Worm (Caenorhabditis elegans) whole organism, L1 larva: ENCODE results near the gene F26F4.9.

ENCODE experiments used
- C04F5.9 ChIP-seq: sonication (generic microtip); optimal IDR thresholded peaks from 2 replicates; lab custom pipeline; 2016; ENCODE audit warnings: missing genetic modification characterization, missing compliant biosample characterization
- C34B4.2 ChIP-seq: sonication (generic microtip); optimal IDR thresholded peaks from 2 replicates; lab custom pipeline; 2017; ENCODE audit warnings: mild to moderate bottlenecking, missing genetic modification characterization, missing compliant biosample characterization
- Y116A8C.19 ChIP-seq: sonication (generic microtip); optimal IDR thresholded peaks from 2 replicates; lab custom pipeline; 2016; ENCODE audit warnings: missing compliant biosample characterization, missing genetic modification characterization, borderline replicate concordance
- aly-2 ChIP-seq: fragments of 150-350 bp; optimal IDR thresholded peaks from 2 replicates; lab custom pipeline; 2014; ENCODE audit warnings: missing biosample characterization, missing genetic modification characterization
- ama-1 ChIP-seq: fragments of 150-350 bp; optimal IDR thresholded peaks from 2 replicates; lab custom pipeline; 2014
- ceh-82 ChIP-seq, 3 experiments: fragments of 150-350 bp in 1 of 3; sonication (generic microtip) in 2 of 3; optimal IDR thresholded peaks; 2 replicates each; lab custom pipeline; 2014 to 2017; ENCODE audit warnings: missing biosample characterization in 3 of 3, missing genetic modification characterization in 3 of 3
- dsc-1 ChIP-seq: sonication (generic microtip); optimal IDR thresholded peaks from 2 replicates; lab custom pipeline; 2016; ENCODE audit warnings: mild to moderate bottlenecking, missing genetic modification characterization, missing compliant biosample characterization
- efl-1 ChIP-seq, 4 experiments: fragments of 150-350 bp; optimal IDR thresholded peaks in 3 of 4; peaks in 1 of 4; 1 replicate in 1 of 4; 2 replicates in 3 of 4; lab custom pipeline; 2014; ENCODE audit warnings: missing biosample characterization in 2 of 4, missing genetic modification characterization in 2 of 4, missing genetic modification reagents in 2 of 4
- fkh-10 ChIP-seq: sonication (generic microtip); optimal IDR thresholded peaks from 2 replicates; lab custom pipeline; 2017; ENCODE audit warnings: missing biosample characterization, missing genetic modification reagents, missing genetic modification characterization
- fkh-4 ChIP-seq: sonication (generic microtip); optimal IDR thresholded peaks from 2 replicates; lab custom pipeline; 2016; ENCODE audit warnings: missing compliant biosample characterization, missing genetic modification characterization, borderline replicate concordance
- hpl-2 ChIP-seq: fragments of 150-350 bp; optimal IDR thresholded peaks from 2 replicates; lab custom pipeline; 2014; ENCODE audit warnings: missing biosample characterization, missing genetic modification reagents, missing genetic modification characterization
- irx-1 ChIP-seq: sonication (generic microtip); optimal IDR thresholded peaks from 2 replicates; lab custom pipeline; 2016; ENCODE audit warnings: missing genetic modification characterization, missing compliant biosample characterization
- lin-14 ChIP-seq: fragments of 200-800 bp; sonication (Bioruptor generic); optimal IDR thresholded peaks from 2 replicates; lab custom pipeline; 2018; ENCODE audit warnings: mild to moderate bottlenecking, missing genetic modification characterization, moderate library complexity, missing compliant biosample characterization
- lin-35 ChIP-seq, 2 experiments: fragments of 150-350 bp; optimal IDR thresholded peaks; 2 replicates each; lab custom pipeline; 2014; ENCODE audit warnings: missing biosample characterization in 2 of 2, missing genetic modification characterization in 2 of 2, missing genetic modification reagents in 2 of 2
- lir-3 ChIP-seq: sonication (generic microtip); optimal IDR thresholded peaks from 2 replicates; lab custom pipeline; 2016; ENCODE audit warnings: mild to moderate bottlenecking, missing genetic modification characterization, moderate library complexity, missing compliant biosample characterization; ENCODE audit not compliant: poor library complexity
- mab-9 ChIP-seq: fragments of 200-800 bp; sonication (Bioruptor generic); IDR thresholded peaks from 2 replicates; pipeline ENCODE4 v1.3.6; 2022; ENCODE audit warnings: missing genetic modification reagents, missing genetic modification characterization, missing compliant biosample characterization
- mdl-1 ChIP-seq, 2 experiments: fragments of 150-350 bp; optimal IDR thresholded peaks; 2 replicates each; lab custom pipeline; 2014 to 2017; ENCODE audit warnings: missing biosample characterization in 2 of 2, missing genetic modification characterization in 2 of 2, inconsistent platforms in 1 of 2
- mep-1 ChIP-seq: fragments of 150-350 bp; optimal IDR thresholded peaks from 2 replicates; lab custom pipeline; 2014; ENCODE audit warnings: missing biosample characterization, missing genetic modification characterization
- nhr-12 ChIP-seq: sonication (generic microtip); optimal IDR thresholded peaks from 2 replicates; lab custom pipeline; 2017; ENCODE audit warnings: missing biosample characterization, missing genetic modification characterization
- nhr-19 ChIP-seq: fragments of 200-800 bp; sonication (Bioruptor generic); conservative IDR thresholded peaks from 2 replicates; pipeline ENCODE4 v1.3.6; 2022; ENCODE audit warnings: missing genetic modification characterization, missing compliant biosample characterization
- nhr-76 ChIP-seq: sonication (generic microtip); optimal IDR thresholded peaks from 2 replicates; lab custom pipeline; 2017; ENCODE audit warnings: missing biosample characterization, missing genetic modification characterization
- pag-3 ChIP-seq: sonication (generic microtip); optimal IDR thresholded peaks from 2 replicates; lab custom pipeline; 2017; ENCODE audit warnings: missing genetic modification characterization, mild to moderate bottlenecking, missing compliant biosample characterization, antibody characterized with exemption, borderline replicate concordance; ENCODE audit not compliant: insufficient read depth
- pqm-1 ChIP-seq: sonication (generic microtip); optimal IDR thresholded peaks from 3 replicates; lab custom pipeline; 2017; ENCODE audit warnings: missing biosample characterization, missing genetic modification characterization
- sox-4 ChIP-seq: sonication (generic microtip); optimal IDR thresholded peaks from 2 replicates; lab custom pipeline; 2016; ENCODE audit warnings: missing genetic modification characterization, missing compliant biosample characterization
- sup-37 ChIP-seq: fragments of 200-800 bp; sonication (Bioruptor generic); optimal IDR thresholded peaks from 2 replicates; lab custom pipeline; 2018; ENCODE audit warnings: mild to moderate bottlenecking, missing genetic modification characterization, missing compliant biosample characterization
- tbx-2 ChIP-seq: sonication (generic microtip); optimal IDR thresholded peaks from 2 replicates; lab custom pipeline; 2016; ENCODE audit warnings: missing genetic modification characterization, missing compliant biosample characterization
- tlp-1 ChIP-seq: fragments of 150-350 bp; optimal IDR thresholded peaks from 2 replicates; lab custom pipeline; 2014; ENCODE audit warnings: missing biosample characterization, missing genetic modification characterization
- unc-86 ChIP-seq: sonication (generic microtip); optimal IDR thresholded peaks from 2 replicates; lab custom pipeline; 2016; ENCODE audit warnings: missing genetic modification characterization, missing compliant biosample characterization
- unc-98 ChIP-seq: fragments of 200-800 bp; sonication (Bioruptor generic); IDR thresholded peaks from 2 replicates; pipeline ENCODE4 v1.3.6; 2022; ENCODE audit warnings: missing genetic modification characterization, missing compliant biosample characterization
- vab-15 ChIP-seq: sonication (generic microtip); optimal IDR thresholded peaks from 2 replicates; lab custom pipeline; 2017; ENCODE audit warnings: missing genotype, mild to moderate bottlenecking, missing genetic modification characterization, missing compliant biosample characterization
- zip-4 ChIP-seq: fragments of 200-800 bp; sonication (Bioruptor generic); optimal IDR thresholded peaks from 2 replicates; lab custom pipeline; 2018; ENCODE audit warnings: mild to moderate bottlenecking, missing genetic modification characterization, moderate library complexity, missing compliant biosample characterization

The F26F4.9 gene

DNA sequence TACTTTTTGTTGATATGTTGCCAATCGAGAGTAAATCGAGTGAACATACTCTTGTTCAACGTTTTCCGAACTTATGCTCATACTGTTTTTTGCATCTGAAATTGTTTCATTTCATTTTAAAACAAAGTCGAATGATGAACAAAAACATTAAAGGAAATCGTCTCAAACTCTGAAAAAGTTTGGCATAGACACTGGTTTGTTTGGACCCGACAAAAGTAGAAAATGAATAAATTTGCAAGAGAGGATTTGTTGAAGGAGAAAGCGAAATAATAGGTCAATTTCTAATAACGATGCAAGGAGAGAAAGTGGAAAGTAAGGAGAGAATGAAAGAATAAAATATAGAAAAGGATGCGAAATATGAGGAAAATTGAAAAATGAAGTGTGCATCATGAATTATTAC lies 37.6 kb downstream of the F26F4.9 start, which contains the start of gene C35D10.12:
Gene C35D10.12, minus strand, starts transcription at position 101 of the 400 bp plus-strand sequence.
- TF ChIP-seq efl-1 (optimal IDR thresholded peaks at IDR 0.05; lab: Kevin White, UChicago) (no peak), efl-1 (GFP tag; optimal IDR thresholded peaks at IDR 0.05 in 1 of 2; lab: Kevin White, UChicago) (peak in 1 of 2 experiments; percentile 31), dsc-1 (tag; lab: Kevin White, UChicago) (no peak)

DNA sequence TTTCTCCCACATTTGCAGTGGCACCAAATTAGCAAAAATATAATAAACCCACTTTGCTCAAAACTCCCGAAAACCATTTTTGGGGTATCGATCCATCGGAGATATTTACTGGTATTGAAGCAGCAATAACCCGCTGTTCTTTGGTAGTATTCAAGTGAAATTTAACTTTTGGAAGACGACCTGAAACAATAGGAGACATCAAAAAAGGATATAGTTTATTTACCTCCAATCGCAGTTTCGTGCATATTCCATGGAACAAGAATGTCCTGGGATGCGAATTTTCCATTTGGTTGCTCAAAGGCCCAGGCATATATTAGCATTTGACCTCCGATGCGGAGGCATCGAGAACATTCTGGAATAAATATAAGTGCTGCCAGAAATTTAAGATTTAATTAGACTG lies 38.9 kb downstream of the F26F4.9 start:
- no peak for TF ChIP-seq lin-35 (GFP tag; optimal IDR thresholded peaks at IDR 0.05; lab: Kevin White, UChicago)
- TF ChIP-seq nhr-19 (GFP tag; lab: Robert Waterston, UW), result no peak
- TF ChIP-seq unc-86 (tag; lab: Kevin White, UChicago), result no peak
- no peak for TF ChIP-seq irx-1
- no peak for TF ChIP-seq C04F5.9 (tag; lab: Kevin White, UChicago)

DNA sequence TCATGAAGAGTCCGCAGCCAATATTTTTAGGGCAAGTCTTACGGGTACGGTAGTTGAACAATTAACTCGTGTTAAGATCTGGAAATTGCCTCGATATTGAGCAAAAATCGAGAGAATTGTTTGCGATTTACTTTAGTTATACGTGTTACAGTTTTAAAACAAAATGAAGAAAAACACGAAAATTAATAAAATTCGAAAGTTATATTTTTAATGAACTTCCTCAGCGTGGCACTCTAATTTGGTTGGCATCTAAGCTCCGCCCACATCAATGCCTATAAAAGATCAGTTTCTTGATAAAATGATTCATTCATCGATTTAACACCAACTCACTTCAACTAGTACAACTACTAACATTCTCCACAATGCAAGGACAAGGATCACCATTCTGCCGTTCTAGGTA lies 41.8 kb downstream of the F26F4.9 start, which contains the start of gene gipc-1:
Gene gipc-1, plus strand, starts transcription at position 301 of the 400 bp plus-strand sequence.
- TF ChIP-seq tlp-1 (no peak), sox-4 (tag; lab: Kevin White, UChicago) (no peak), C04F5.9 (tag; lab: Kevin White, UChicago) (no peak), nhr-76 (tag; lab: Kevin White, UChicago) (no peak), mdl-1 (tag; optimal IDR thresholded peaks at IDR 0.05; lab: Kevin White, UChicago) (no peak), zip-4 (GFP tag; lab: Kevin White, UChicago) (no peak), nhr-12 (tag; lab: Kevin White, UChicago) (no peak), ceh-82 (tag; optimal IDR thresholded peaks at IDR 0.05; lab: Kevin White, UChicago) (no peak), C34B4.2 (no peak), pqm-1 (tag; lab: Kevin White, UChicago) (no peak), unc-86 (tag; lab: Kevin White, UChicago) (no peak), efl-1 (optimal IDR thresholded peaks at IDR 0.05; lab: Kevin White, UChicago) (no peak), efl-1 (GFP tag; optimal IDR thresholded peaks at IDR 0.05 in 1 of 2; lab: Kevin White, UChicago) (no peak)

DNA sequence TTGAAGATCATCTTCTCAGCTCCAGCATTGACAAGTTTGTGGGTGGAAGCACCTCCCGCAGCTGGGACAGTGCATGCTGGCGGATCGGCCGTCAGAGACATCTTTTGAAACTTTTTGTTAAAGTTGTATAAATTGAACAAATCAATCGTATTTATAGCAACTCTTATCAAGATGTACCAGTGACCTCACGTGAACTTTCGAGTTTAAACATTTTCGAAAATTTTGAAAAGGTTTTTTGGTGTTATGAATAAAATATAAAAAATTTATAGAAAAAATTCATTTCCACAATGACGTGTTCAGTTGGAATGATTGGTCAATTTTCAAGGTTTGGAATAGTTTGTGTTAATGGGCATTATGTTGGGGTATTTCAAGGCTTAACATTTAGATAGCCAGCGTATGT lies 43.7 kb downstream of the F26F4.9 start, which contains the start of the genes msd-4 and C35D10.3:
Gene msd-4, minus strand, starts transcription at position 101 of the 400 bp plus-strand sequence.
Gene C35D10.3, plus strand, starts transcription at position 279 of the 400 bp plus-strand sequence.
- no peak for TF ChIP-seq tbx-2
- no peak for TF ChIP-seq lin-14 (GFP tag; lab: Kevin White, UChicago)
- TF ChIP-seq dsc-1 (tag; lab: Kevin White, UChicago), result no peak
- TF ChIP-seq pag-3 (tag; lab: Kevin White, UChicago), result no peak
- TF ChIP-seq mep-1 (tag; lab: Kevin White, UChicago), result no peak
- no peak for TF ChIP-seq vab-15 (tag; lab: Kevin White, UChicago)
- TF ChIP-seq sup-37 (GFP tag; lab: Kevin White, UChicago), result no peak
- no peak for TF ChIP-seq fkh-4 (tag; lab: Kevin White, UChicago)
- no peak for TF ChIP-seq ama-1
- TF ChIP-seq unc-98, result no peak

DNA sequence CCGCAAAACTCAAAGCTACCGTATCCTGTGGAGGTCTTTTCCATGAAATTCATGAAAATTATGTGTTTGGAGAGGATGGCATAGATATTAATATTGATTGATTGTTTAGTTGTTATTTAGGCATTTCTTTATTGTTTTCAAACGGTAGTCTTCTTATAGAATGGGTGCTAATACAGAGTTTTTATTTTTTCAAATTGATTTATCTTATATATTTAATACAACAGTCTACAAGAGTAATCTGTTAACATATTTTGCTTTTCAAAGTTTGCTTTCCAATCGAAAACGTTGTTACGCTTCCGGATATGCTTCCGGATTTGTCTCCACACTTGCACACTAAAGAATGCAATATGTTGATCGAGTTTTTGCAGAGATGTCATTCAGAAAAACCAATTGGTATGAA lies 45.6 kb downstream of the F26F4.9 start, which contains the start of gene C35D10.17:
Gene C35D10.17, plus strand, starts transcription at position 301 of the 400 bp plus-strand sequence.
- TF ChIP-seq aly-2 (no peak), nhr-12 (tag; lab: Kevin White, UChicago) (no peak), mab-9 (GFP tag; lab: Robert Waterston, UW) (no peak), nhr-19 (GFP tag; lab: Robert Waterston, UW) (no peak), Y116A8C.19 (tag; lab: Kevin White, UChicago) (no peak), lir-3 (tag; lab: Kevin White, UChicago) (no peak), fkh-10 (GFP tag; lab: Kevin White, UChicago) (no peak), hpl-2 (GFP tag; lab: Kevin White, UChicago) (no peak), lin-35 (GFP tag; optimal IDR thresholded peaks at IDR 0.05; lab: Kevin White, UChicago) (no peak), irx-1 (no peak)
